Worm (Caenorhabditis elegans) whole organism, mixed stage, embryonic: ENCODE results near the gene abu-14.

Experiments
- bed-3 ChIP-seq: fragments of 200-800 bp; sonication (Bioruptor generic); optimal IDR thresholded peaks from 3 replicates; lab custom pipeline; 2018; ENCODE audit warnings: mild to moderate bottlenecking, missing genetic modification characterization, moderate library complexity, missing compliant biosample characterization
- ceh-83 ChIP-seq: fragments of 200-800 bp; sonication (Bioruptor generic); optimal IDR thresholded peaks from 2 replicates; lab custom pipeline; 2018; ENCODE audit warnings: mild to moderate bottlenecking, missing genetic modification characterization, missing compliant biosample characterization
- drap-1 ChIP-seq: fragments of 200-800 bp; sonication (Bioruptor generic); optimal IDR thresholded peaks from 3 replicates; lab custom pipeline; 2018; ENCODE audit warnings: mild to moderate bottlenecking, missing genetic modification characterization, missing compliant biosample characterization
- elt-1 ChIP-seq: sonication (generic microtip); optimal IDR thresholded peaks from 2 replicates; lab custom pipeline; 2017; ENCODE audit warnings: missing genetic modification characterization, mild to moderate bottlenecking, missing compliant biosample characterization, antibody characterized with exemption, moderate library complexity, borderline replicate concordance; ENCODE audit not compliant: insufficient read depth
- elt-3 ChIP-seq: fragments of 150-350 bp; optimal IDR thresholded peaks from 2 replicates; lab custom pipeline; 2014; ENCODE audit warnings: missing biosample characterization, missing genetic modification characterization
- mep-1 ChIP-seq: fragments of 150-350 bp; optimal IDR thresholded peaks from 2 replicates; lab custom pipeline; 2017; ENCODE audit warnings: missing biosample characterization, missing genetic modification reagents, missing genetic modification characterization, inconsistent platforms
- nhr-12 ChIP-seq: fragments of 150-350 bp; optimal IDR thresholded peaks from 2 replicates; lab custom pipeline; 2014; ENCODE audit warnings: missing biosample characterization, missing genetic modification characterization
- nhr-237 ChIP-seq: fragments of 150-350 bp; optimal IDR thresholded peaks from 2 replicates; lab custom pipeline; 2014; ENCODE audit warnings: missing biosample characterization, missing genetic modification characterization
- nhr-28 ChIP-seq: fragments of 150-350 bp; optimal IDR thresholded peaks from 2 replicates; lab custom pipeline; 2014; ENCODE audit warnings: missing biosample characterization, missing genetic modification characterization
- nhr-76 ChIP-seq: sonication (generic microtip); optimal IDR thresholded peaks from 2 replicates; lab custom pipeline; 2017; ENCODE audit warnings: missing biosample characterization, missing genetic modification characterization
- pha-4 ChIP-seq: fragments of 150-350 bp; optimal IDR thresholded peaks from 2 replicates; lab custom pipeline; 2018; ENCODE audit warnings: missing biosample characterization, missing genetic modification reagents, missing genetic modification characterization
- sptf-1 ChIP-seq: sonication (generic microtip); optimal IDR thresholded peaks from 2 replicates; lab custom pipeline; 2017; ENCODE audit warnings: mild to moderate bottlenecking, missing genetic modification characterization, moderate library complexity, missing compliant biosample characterization
- unc-62 ChIP-seq: fragments of 150-350 bp; optimal IDR thresholded peaks from 2 replicates; lab custom pipeline; 2014; ENCODE audit warnings: missing biosample characterization, missing genetic modification reagents, missing genetic modification characterization
- ztf-11 ChIP-seq: fragments of 150-350 bp; optimal IDR thresholded peaks from 2 replicates; lab custom pipeline; 2014; ENCODE audit warnings: missing biosample characterization, missing genetic modification characterization

ce11 chrII:9275173-9275572 is 48.2 kb upstream of the abu-14 start:
- TF ChIP-seq drap-1 (GFP tag; lab: Kevin White, UChicago), result no peak
- no peak for TF ChIP-seq nhr-28 (tag; lab: Kevin White, UChicago)
- TF ChIP-seq nhr-237 (tag; lab: Kevin White, UChicago), result no peak
- TF ChIP-seq ztf-11 (tag; lab: Kevin White, UChicago), result no peak
- no peak for TF ChIP-seq nhr-12
- no peak for TF ChIP-seq elt-1 (tag; lab: Kevin White, UChicago)
- no peak for TF ChIP-seq bed-3 (GFP tag; lab: Kevin White, UChicago)
- no peak for TF ChIP-seq unc-62
- TF ChIP-seq sptf-1, result no peak
- no peak for TF ChIP-seq elt-3 (tag; lab: Kevin White, UChicago)
- no peak for TF ChIP-seq nhr-76 (tag; lab: Kevin White, UChicago)
- TF ChIP-seq ceh-83 (GFP tag; lab: Kevin White, UChicago), result no peak
- no peak for TF ChIP-seq mep-1
- no peak for TF ChIP-seq pha-4 (tag; lab: Kevin White, UChicago)
